Worm (Caenorhabditis elegans): ENCODE results near the gene mnm-2.

ce11 chrX:7466682-7467081, 42.0 kb upstream of the mnm-2 start:
- TF ChIP-seq aly-2 (tag; optimal IDR thresholded peaks at IDR 0.05), result no peak
- TF ChIP-seq nhr-84 (tag; optimal IDR thresholded peaks at IDR 0.05), result no peak

All from whole organism, L1 larva.